Worm (Caenorhabditis elegans) whole organism, L1 larva: ENCODE measurements around the gene set-9.

Source experiments
- C04F5.9 ChIP-seq: sonication (generic microtip); optimal IDR thresholded peaks from 2 replicates; lab custom pipeline; 2016; ENCODE audit warnings: missing genetic modification characterization, missing compliant biosample characterization
- C16A3.4 ChIP-seq: fragments of 150-350 bp; optimal IDR thresholded peaks from 2 replicates; lab custom pipeline; 2014; ENCODE audit warnings: missing biosample characterization, missing genetic modification characterization
- C34B4.2 ChIP-seq: sonication (generic microtip); optimal IDR thresholded peaks from 2 replicates; lab custom pipeline; 2017; ENCODE audit warnings: mild to moderate bottlenecking, missing genetic modification characterization, missing compliant biosample characterization
- F16B12.6 ChIP-seq: fragments of 150-350 bp; optimal IDR thresholded peaks from 2 replicates; lab custom pipeline; 2014; ENCODE audit warnings: missing biosample characterization, missing genetic modification characterization
- aha-1 ChIP-seq: fragments of 150-350 bp; optimal IDR thresholded peaks from 2 replicates; lab custom pipeline; 2014; ENCODE audit warnings: missing biosample characterization, missing genetic modification characterization
- aly-2 ChIP-seq: fragments of 150-350 bp; optimal IDR thresholded peaks from 2 replicates; lab custom pipeline; 2014; ENCODE audit warnings: missing biosample characterization, missing genetic modification characterization
- ama-1 ChIP-seq: fragments of 150-350 bp; optimal IDR thresholded peaks from 2 replicates; lab custom pipeline; 2014
- ceh-63 ChIP-seq: fragments of 200-800 bp; sonication (Bioruptor generic); optimal IDR thresholded peaks from 2 replicates; lab custom pipeline; 2018; ENCODE audit warnings: mild to moderate bottlenecking, missing genetic modification characterization, missing compliant biosample characterization
- ceh-82 ChIP-seq, 3 experiments: fragments of 150-350 bp in 1 of 3; sonication (generic microtip) in 2 of 3; optimal IDR thresholded peaks; 2 replicates each; lab custom pipeline; 2014 to 2017; ENCODE audit warnings: missing biosample characterization in 3 of 3, missing genetic modification characterization in 3 of 3
- ceh-88 ChIP-seq: fragments of 200-800 bp; sonication (Bioruptor generic); IDR thresholded peaks from 2 replicates; pipeline ENCODE4 v1.3.6; 2022; ENCODE audit warnings: missing genetic modification characterization, missing compliant biosample characterization
- ceh-90 ChIP-seq: sonication (generic microtip); optimal IDR thresholded peaks from 2 replicates; lab custom pipeline; 2016; ENCODE audit warnings: missing genetic modification characterization, missing compliant biosample characterization
- ces-1 ChIP-seq: fragments of 150-350 bp; optimal IDR thresholded peaks from 2 replicates; lab custom pipeline; 2014; ENCODE audit warnings: missing biosample characterization, missing genetic modification reagents, missing genetic modification characterization
- dpl-1 ChIP-seq, 3 experiments: fragments of 150-350 bp in 2 of 3; sonication (generic microtip) in 1 of 3; optimal IDR thresholded peaks; 2 replicates each; lab custom pipeline; 2014 to 2017; ENCODE audit warnings: missing biosample characterization in 3 of 3, missing genetic modification characterization in 3 of 3, missing genetic modification reagents in 3 of 3
- dsc-1 ChIP-seq: sonication (generic microtip); optimal IDR thresholded peaks from 2 replicates; lab custom pipeline; 2016; ENCODE audit warnings: mild to moderate bottlenecking, missing genetic modification characterization, missing compliant biosample characterization
- efl-1 ChIP-seq, 4 experiments: fragments of 150-350 bp; optimal IDR thresholded peaks in 3 of 4; peaks in 1 of 4; 1 replicate in 1 of 4; 2 replicates in 3 of 4; lab custom pipeline; 2014; ENCODE audit warnings: missing biosample characterization in 2 of 4, missing genetic modification characterization in 2 of 4, missing genetic modification reagents in 2 of 4
- efl-3 ChIP-seq: fragments of 200-800 bp; sonication (Bioruptor generic); optimal IDR thresholded peaks from 2 replicates; lab custom pipeline; 2018; ENCODE audit warnings: mild to moderate bottlenecking, missing genetic modification characterization, missing compliant biosample characterization
- elt-2 ChIP-seq: sonication (generic microtip); optimal IDR thresholded peaks from 2 replicates; lab custom pipeline; 2016; ENCODE audit warnings: missing genetic modification characterization, mild to moderate bottlenecking, inconsistent platforms, missing compliant biosample characterization, missing genetic modification reagents
- elt-3 ChIP-seq, 6 experiments: fragments of 150-350 bp in 1 of 6; sonication (generic microtip); optimal IDR thresholded peaks; 2 replicates each; lab custom pipeline; 2017 to 2018; ENCODE audit warnings: missing biosample characterization in 6 of 6, missing genetic modification characterization in 6 of 6, inconsistent platforms in 1 of 6
- fkh-8 ChIP-seq: sonication (generic microtip); optimal IDR thresholded peaks from 2 replicates; lab custom pipeline; 2016; ENCODE audit warnings: mild to moderate bottlenecking, missing genetic modification characterization, missing compliant biosample characterization
- hlh-17 ChIP-seq: fragments of 200-800 bp; sonication (Bioruptor generic); optimal IDR thresholded peaks from 2 replicates; lab custom pipeline; 2018; ENCODE audit warnings: missing genetic modification characterization, mild to moderate bottlenecking, missing compliant biosample characterization, moderate library complexity, borderline replicate concordance
- hlh-4 ChIP-seq: sonication (generic microtip); optimal IDR thresholded peaks from 2 replicates; lab custom pipeline; 2016; ENCODE audit warnings: mild to moderate bottlenecking, missing genetic modification characterization, missing compliant biosample characterization
- hpl-2 ChIP-seq: fragments of 150-350 bp; optimal IDR thresholded peaks from 2 replicates; lab custom pipeline; 2014; ENCODE audit warnings: missing biosample characterization, missing genetic modification reagents, missing genetic modification characterization
- isw-1 ChIP-seq: fragments of 200-800 bp; sonication (Bioruptor generic); IDR thresholded peaks from 2 replicates; pipeline ENCODE4 v1.3.6; 2022; ENCODE audit warnings: missing genetic modification characterization, missing compliant biosample characterization
- jun-1 ChIP-seq: fragments of 150-350 bp; optimal IDR thresholded peaks from 2 replicates; lab custom pipeline; 2014; ENCODE audit warnings: missing biosample characterization, missing genetic modification reagents, missing genetic modification characterization
- lin-13 ChIP-seq: fragments of 150-350 bp; optimal IDR thresholded peaks from 2 replicates; lab custom pipeline; 2014; ENCODE audit warnings: missing biosample characterization, missing genetic modification reagents, missing genetic modification characterization
- lin-15B ChIP-seq: fragments of 150-350 bp; sonication (generic microtip); optimal IDR thresholded peaks from 3 replicates; lab custom pipeline; 2014; ENCODE audit warnings: missing biosample characterization, missing genetic modification characterization
- lin-39 ChIP-seq: fragments of 150-350 bp; optimal IDR thresholded peaks from 2 replicates; lab custom pipeline; 2014; ENCODE audit warnings: missing biosample characterization, missing genetic modification reagents, missing genetic modification characterization
- mdl-1 ChIP-seq, 2 experiments: fragments of 150-350 bp; optimal IDR thresholded peaks; 2 replicates each; lab custom pipeline; 2014 to 2017; ENCODE audit warnings: missing biosample characterization in 2 of 2, missing genetic modification characterization in 2 of 2, inconsistent platforms in 1 of 2
- nhr-11 ChIP-seq: fragments of 150-350 bp; optimal IDR thresholded peaks from 2 replicates; lab custom pipeline; 2014; ENCODE audit warnings: missing biosample characterization, missing genetic modification characterization
- nhr-237 ChIP-seq: fragments of 150-350 bp; optimal IDR thresholded peaks from 2 replicates; lab custom pipeline; 2014; ENCODE audit warnings: missing biosample characterization, missing genetic modification characterization
- nhr-71 ChIP-seq: sonication (generic microtip); optimal IDR thresholded peaks from 2 replicates; lab custom pipeline; 2016; ENCODE audit warnings: mild to moderate bottlenecking, missing genetic modification characterization, moderate library complexity, missing compliant biosample characterization
- nhr-84 ChIP-seq: sonication (generic microtip); optimal IDR thresholded peaks from 2 replicates; lab custom pipeline; 2017; ENCODE audit warnings: missing biosample characterization, missing genetic modification characterization
- nhr-85 ChIP-seq: sonication (generic microtip); peaks from one replicate; lab custom pipeline; 2016; ENCODE audit warnings: missing genetic modification characterization, inconsistent platforms, missing compliant biosample characterization
- nhr-90 ChIP-seq: sonication (generic microtip); optimal IDR thresholded peaks from 2 replicates; lab custom pipeline; 2016; ENCODE audit warnings: mild to moderate bottlenecking, missing genetic modification characterization, missing compliant biosample characterization; ENCODE audit not compliant: poor library complexity
- pax-3 ChIP-seq: fragments of 200-800 bp; sonication (Bioruptor generic); optimal IDR thresholded peaks from 2 replicates; lab custom pipeline; 2018; ENCODE audit warnings: mild to moderate bottlenecking, missing genetic modification characterization, moderate library complexity, missing compliant biosample characterization
- pqm-1 ChIP-seq: sonication (generic microtip); optimal IDR thresholded peaks from 3 replicates; lab custom pipeline; 2017; ENCODE audit warnings: missing biosample characterization, missing genetic modification characterization
- rnt-1 ChIP-seq: sonication (generic microtip); optimal IDR thresholded peaks from 2 replicates; lab custom pipeline; 2016; ENCODE audit warnings: mild to moderate bottlenecking, missing genetic modification characterization, moderate library complexity, missing compliant biosample characterization
- skn-1 ChIP-seq: fragments of 150-350 bp; optimal IDR thresholded peaks from 2 replicates; lab custom pipeline; 2014; ENCODE audit warnings: missing biosample characterization, missing genetic modification characterization
- snpc-4 ChIP-seq: fragments of 150-350 bp; optimal IDR thresholded peaks from 2 replicates; lab custom pipeline; 2014; ENCODE audit warnings: missing biosample characterization, missing genetic modification characterization
- sox-4 ChIP-seq: sonication (generic microtip); optimal IDR thresholded peaks from 2 replicates; lab custom pipeline; 2016; ENCODE audit warnings: missing genetic modification characterization, missing compliant biosample characterization
- sptf-1 ChIP-seq: fragments of 150-350 bp; optimal IDR thresholded peaks from 2 replicates; lab custom pipeline; 2014; ENCODE audit warnings: missing biosample characterization, missing genetic modification characterization
- sup-37 ChIP-seq: fragments of 200-800 bp; sonication (Bioruptor generic); optimal IDR thresholded peaks from 2 replicates; lab custom pipeline; 2018; ENCODE audit warnings: mild to moderate bottlenecking, missing genetic modification characterization, missing compliant biosample characterization
- tbx-2 ChIP-seq: sonication (generic microtip); optimal IDR thresholded peaks from 2 replicates; lab custom pipeline; 2016; ENCODE audit warnings: missing genetic modification characterization, missing compliant biosample characterization
- tlp-1 ChIP-seq: fragments of 150-350 bp; optimal IDR thresholded peaks from 2 replicates; lab custom pipeline; 2014; ENCODE audit warnings: missing biosample characterization, missing genetic modification characterization
- unc-130 ChIP-seq: fragments of 150-350 bp; optimal IDR thresholded peaks from 2 replicates; lab custom pipeline; 2017; ENCODE audit warnings: missing biosample characterization, missing genetic modification characterization, inconsistent platforms
- unc-30 ChIP-seq: sonication (generic microtip); optimal IDR thresholded peaks from 2 replicates; lab custom pipeline; 2017; ENCODE audit warnings: missing biosample characterization, missing genetic modification characterization
- unc-62 ChIP-seq: fragments of 150-350 bp; optimal IDR thresholded peaks from 2 replicates; lab custom pipeline; 2014; ENCODE audit warnings: missing biosample characterization, missing genetic modification reagents, missing genetic modification characterization
- unc-86 ChIP-seq: sonication (generic microtip); optimal IDR thresholded peaks from 2 replicates; lab custom pipeline; 2016; ENCODE audit warnings: missing genetic modification characterization, missing compliant biosample characterization
- vab-15 ChIP-seq: sonication (generic microtip); optimal IDR thresholded peaks from 2 replicates; lab custom pipeline; 2017; ENCODE audit warnings: missing genotype, mild to moderate bottlenecking, missing genetic modification characterization, missing compliant biosample characterization
- xbp-1 ChIP-seq: sonication (generic microtip); optimal IDR thresholded peaks from 2 replicates; lab custom pipeline; 2016; ENCODE audit warnings: missing genetic modification characterization, missing compliant biosample characterization

Gene set-9

DNA sequence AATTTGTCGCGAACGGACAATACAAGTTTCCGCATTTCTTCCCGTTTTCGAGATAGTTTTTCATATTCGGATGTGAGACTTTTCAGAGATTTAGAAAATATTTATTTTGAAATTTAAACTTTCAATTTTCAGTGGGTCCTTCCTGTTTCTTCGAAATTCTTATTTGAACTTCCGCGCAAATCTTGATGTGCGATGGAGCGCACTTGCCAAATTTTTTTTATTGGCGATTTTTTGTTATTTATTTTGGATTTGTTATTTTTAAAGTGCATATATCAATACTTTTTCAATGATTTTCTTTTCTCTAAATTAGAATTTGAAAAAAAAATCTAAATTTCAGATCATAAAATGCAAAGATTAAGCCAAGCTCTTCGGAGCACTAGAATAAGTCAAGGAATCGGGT, 49.6 kb downstream of the set-9 start, which contains the start of gene sars-2 (continued):
- TF ChIP-seq skn-1 (tag; lab: Kevin White, UChicago) (peak; percentile 69), mdl-1 (tag; optimal IDR thresholded peaks at IDR 0.05; lab: Kevin White, UChicago) (no peak), snpc-4 (tag; lab: Kevin White, UChicago) (no peak), nhr-11 (tag; lab: Kevin White, UChicago) (no peak), tlp-1 (no peak), sptf-1 (tag; lab: Kevin White, UChicago) (no peak), lin-13 (GFP tag; lab: Kevin White, UChicago) (no peak), jun-1 (no peak), unc-130 (tag; lab: Kevin White, UChicago) (no peak), lin-39 (tag; lab: Kevin White, UChicago) (no peak), isw-1 (GFP tag; lab: Robert Waterston, UW) (peak; percentile 19; the same call in 1 of the 2 replicates), ama-1 (no peak), nhr-90 (peak; percentile 25), xbp-1 (tag; lab: Kevin White, UChicago) (peak; percentile 40), pax-3 (tag; lab: Kevin White, UChicago) (no peak), aly-2 (tag; lab: Kevin White, UChicago) (no peak), ceh-82 (tag; optimal IDR thresholded peaks at IDR 0.05; lab: Kevin White, UChicago) (peak in 1 of 3 experiments; percentile 32), lin-15B (tag; lab: Kevin White, UChicago) (peak; percentile 49), rnt-1 (tag; lab: Kevin White, UChicago) (peak; percentile 44), nhr-71 (peak; percentile 46), unc-30 (tag; lab: Kevin White, UChicago) (no peak), dsc-1 (tag; lab: Kevin White, UChicago) (peak; percentile 50), hlh-17 (GFP tag; lab: Kevin White, UChicago) (no peak), aha-1 (tag; lab: Kevin White, UChicago) (no peak), efl-1 (optimal IDR thresholded peaks at IDR 0.05; lab: Kevin White, UChicago) (peak; percentile 88 to 92), efl-1 (GFP tag; optimal IDR thresholded peaks at IDR 0.05 in 1 of 2; lab: Kevin White, UChicago) (peak; percentile 93 to 99), F16B12.6 (tag; lab: Kevin White, UChicago) (peak; percentile 1), pqm-1 (tag; lab: Kevin White, UChicago) (no peak), efl-3 (GFP tag; lab: Kevin White, UChicago) (no peak), fkh-8 (tag; lab: Kevin White, UChicago) (no peak), sox-4 (no peak), sup-37 (no peak), C16A3.4 (tag; lab: Kevin White, UChicago) (peak; percentile 33), dpl-1 (GFP tag; optimal IDR thresholded peaks at IDR 0.05; lab: Kevin White, UChicago) (peak; percentile 85 to 94 (median 90)), hpl-2 (no peak), vab-15 (tag; lab: Kevin White, UChicago) (no peak), hlh-4 (tag; lab: Kevin White, UChicago) (no peak)

DNA sequence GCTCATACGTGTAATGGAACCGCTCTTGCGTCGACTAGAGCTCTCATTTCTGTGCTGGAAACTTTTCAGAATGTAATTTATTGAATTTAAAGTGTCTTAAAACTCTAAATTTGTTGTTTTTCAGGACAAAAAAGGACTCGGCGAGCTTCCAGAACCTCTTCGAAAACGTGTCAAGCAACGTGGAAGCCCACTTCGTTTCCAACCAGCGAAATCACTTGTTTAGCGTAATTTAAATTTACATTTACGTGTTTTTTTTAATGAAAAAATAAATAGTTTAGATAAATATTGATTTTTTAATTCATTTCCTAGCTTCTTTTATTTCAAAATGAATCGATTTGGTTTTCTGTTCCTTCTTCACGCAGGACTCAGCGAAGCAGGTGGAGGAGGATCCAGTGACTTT, 52.0 kb downstream of the set-9 start, which contains the start of gene F55F10.3:
F55F10.3 (plus strand) TSS at position 301 of the 400 bp plus-strand sequence.
- TF ChIP-seq nhr-85 (tag; lab: Kevin White, UChicago) (no peak), ceh-90 (tag; lab: Kevin White, UChicago) (no peak)

DNA sequence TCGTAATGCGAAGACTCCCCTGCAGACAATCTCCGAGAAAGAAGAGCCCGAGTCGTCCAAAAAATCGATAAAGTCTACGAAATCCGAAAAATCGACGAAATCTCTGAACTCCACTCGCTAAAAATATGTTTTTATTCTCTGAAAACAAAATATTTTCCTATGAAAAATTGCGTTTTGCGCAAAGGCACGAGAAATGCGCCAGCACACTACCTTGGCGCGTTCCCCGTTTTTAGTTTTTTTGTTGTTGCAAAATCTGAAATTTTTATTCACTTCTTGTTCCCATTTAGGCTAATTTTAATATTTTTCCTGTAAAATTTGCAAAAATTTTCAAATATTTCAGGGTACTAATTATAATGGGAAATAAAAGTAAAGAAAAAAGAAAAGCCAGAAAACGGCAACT, 52.8 kb downstream of the set-9 start, which contains the start of gene F55F10.1:
F55F10.1 (plus strand) TSS at position 341 of the 400 bp plus-strand sequence.
- peak; percentile 79 for TF ChIP-seq xbp-1 (tag; lab: Kevin White, UChicago)
- no peak for TF ChIP-seq unc-62 (GFP tag; lab: Kevin White, UChicago)
- TF ChIP-seq tlp-1, result no peak
- TF ChIP-seq tbx-2, result peak; percentile 77
- peak; percentile 48 for TF ChIP-seq C16A3.4 (tag; lab: Kevin White, UChicago)
- peak; percentile 81 for TF ChIP-seq rnt-1 (tag; lab: Kevin White, UChicago)
- TF ChIP-seq elt-2 (tag; lab: Kevin White, UChicago), result peak; percentile 25
- TF ChIP-seq ceh-63 (GFP tag; lab: Kevin White, UChicago), result no peak
- TF ChIP-seq ces-1 (GFP tag; lab: Kevin White, UChicago), result no peak
- peak in 1 of 2 experiments; percentile 19 for TF ChIP-seq mdl-1 (tag; optimal IDR thresholded peaks at IDR 0.05; lab: Kevin White, UChicago)
- peak; percentile 77 for TF ChIP-seq jun-1
- no peak for TF ChIP-seq nhr-84 (tag; lab: Kevin White, UChicago)
- TF ChIP-seq C04F5.9 (tag; lab: Kevin White, UChicago), result peak; percentile 20
- peak; percentile 66 for TF ChIP-seq unc-86 (tag; lab: Kevin White, UChicago)
- TF ChIP-seq pax-3 (tag; lab: Kevin White, UChicago), result no peak
- TF ChIP-seq nhr-11 (tag; lab: Kevin White, UChicago), result peak; percentile 38
- no peak for TF ChIP-seq aha-1 (tag; lab: Kevin White, UChicago)
- TF ChIP-seq skn-1 (tag; lab: Kevin White, UChicago), result peak; percentile 60
- TF ChIP-seq C34B4.2, result no peak
- peak; percentile 12 for TF ChIP-seq nhr-237
- TF ChIP-seq elt-3 (tag; optimal IDR thresholded peaks at IDR 0.05; lab: Kevin White, UChicago), result peak in 2 of 6 experiments; percentile 8 to 57
- no peak for TF ChIP-seq ceh-88 (GFP tag; lab: Robert Waterston, UW)
